Fruit fly (Drosophila melanogaster) whole organism, embryonic: ENCODE results near the gene Ns1.
A peak's percentile ranks its signal among the peaks of the same experiment; 100 is the strongest.

ENCODE experiments used
- ATbp ChIP-seq: fragments of 200-800 bp; sonication (Bioruptor generic); optimal IDR thresholded peaks from 2 replicates; lab custom pipeline; 2017; ENCODE audit warnings: missing biosample characterization, mild to moderate bottlenecking, missing genetic modification characterization, missing genetic modification reagents
- CG10321 ChIP-seq: fragments of 200-800 bp; sonication (Bioruptor generic); IDR thresholded peaks from 2 replicates; pipeline ENCODE4 v1.3.6; 2022; ENCODE audit warnings: missing biosample characterization, missing genetic modification characterization
- CG11456 ChIP-seq: fragments of 200-800 bp; sonication (Bioruptor generic); IDR thresholded peaks from 3 replicates; pipeline ENCODE4 v1.3.6; 2022; ENCODE audit warnings: missing biosample characterization, missing genetic modification characterization
- CG11723 ChIP-seq: fragments of 200-800 bp; sonication (Bioruptor generic); optimal IDR thresholded peaks from 2 replicates; lab custom pipeline; 2017; ENCODE audit warnings: missing biosample characterization, mild to moderate bottlenecking, missing genetic modification characterization
- CG12219 ChIP-seq: fragments of 200-800 bp; sonication (Bioruptor generic); optimal IDR thresholded peaks from 3 replicates; lab custom pipeline; 2018; ENCODE audit warnings: missing biosample characterization, mild to moderate bottlenecking, missing genetic modification characterization
- CG17186 ChIP-seq: fragments of 200-800 bp; sonication (Bioruptor generic); optimal IDR thresholded peaks from 3 replicates; lab custom pipeline; 2017; ENCODE audit warnings: missing biosample characterization, missing genetic modification reagents, missing genetic modification characterization
- CG17385 ChIP-seq: fragments of 200-800 bp; sonication (Bioruptor generic); optimal IDR thresholded peaks from 3 replicates; lab custom pipeline; 2018; ENCODE audit warnings: missing biosample characterization, mild to moderate bottlenecking, missing genetic modification characterization
- CG17612 ChIP-seq: fragments of 200-800 bp; sonication (Bioruptor generic); IDR thresholded peaks from 2 replicates; pipeline ENCODE4 v1.3.6; 2022; ENCODE audit warnings: missing biosample characterization, missing genetic modification characterization
- CG17802 ChIP-seq: fragments of 200-800 bp; sonication (Bioruptor generic); optimal IDR thresholded peaks from 2 replicates; lab custom pipeline; 2018; ENCODE audit warnings: missing biosample characterization, mild to moderate bottlenecking, missing genetic modification characterization, moderate library complexity
- CG2116 ChIP-seq: fragments of 200-800 bp; sonication (Bioruptor generic); optimal IDR thresholded peaks from 3 replicates; lab custom pipeline; 2018; ENCODE audit warnings: missing biosample characterization, mild to moderate bottlenecking, missing genetic modification characterization
- CG2678 ChIP-seq: fragments of 200-800 bp; sonication (Bioruptor generic); optimal IDR thresholded peaks from 3 replicates; lab custom pipeline; 2019; ENCODE audit warnings: missing biosample characterization, mild to moderate bottlenecking, missing genetic modification characterization, moderate library complexity
- CG31388 ChIP-seq: fragments of 200-800 bp; sonication (Bioruptor generic); optimal IDR thresholded peaks from 2 replicates; lab custom pipeline; 2016; ENCODE audit warnings: missing biosample characterization, missing genetic modification characterization
- CG32772 ChIP-seq: fragments of 200-800 bp; sonication (Bioruptor generic); IDR thresholded peaks from 2 replicates; pipeline ENCODE4 v1.3.6; 2022; ENCODE audit warnings: missing biosample characterization, missing genetic modification characterization
- CG4282 ChIP-seq: fragments of 200-800 bp; sonication (Bioruptor generic); optimal IDR thresholded peaks from 2 replicates; lab custom pipeline; 2016; ENCODE audit warnings: missing biosample characterization, missing genetic modification characterization
- CG6272 ChIP-seq: fragments of 200-800 bp; sonication (Bioruptor generic); IDR thresholded peaks from 2 replicates; pipeline ENCODE4 v1.3.6; 2022; ENCODE audit warnings: missing biosample characterization, missing genetic modification characterization
- CG6689 ChIP-seq: fragments of 200-800 bp; sonication (Bioruptor generic); IDR thresholded peaks from 2 replicates; pipeline ENCODE4 v1.3.6; 2022; ENCODE audit warnings: missing biosample characterization, missing genetic modification characterization
- CG7786 ChIP-seq: fragments of 200-800 bp; sonication (Bioruptor generic); optimal IDR thresholded peaks from 2 replicates; lab custom pipeline; 2016; ENCODE audit warnings: missing biosample characterization, missing genetic modification characterization
- CG8290 ChIP-seq, 3 experiments: fragments of 200-800 bp; sonication (Bioruptor generic); optimal IDR thresholded peaks; 2 replicates each; lab custom pipeline; 2016 to 2019; ENCODE audit warnings: missing biosample characterization in 3 of 3, missing genetic modification characterization in 3 of 3, mild to moderate bottlenecking in 2 of 3, moderate library complexity in 1 of 3
- CG8765 ChIP-seq: fragments of 200-800 bp; sonication (Bioruptor generic); IDR thresholded peaks from 2 replicates; pipeline ENCODE4 v1.3.6; 2022; ENCODE audit warnings: missing biosample characterization, missing genetic modification characterization
- CHES-1-like ChIP-seq: fragments of 200-800 bp; sonication (Bioruptor generic); optimal IDR thresholded peaks from 2 replicates; lab custom pipeline; 2016; ENCODE audit warnings: missing biosample characterization, missing genetic modification characterization
- Chrac-16 ChIP-seq: fragments of 200-800 bp; sonication (Bioruptor generic); optimal IDR thresholded peaks from 3 replicates; lab custom pipeline; 2016; ENCODE audit warnings: missing biosample characterization, missing genetic modification characterization
- E2f2 ChIP-seq: fragments of 200-800 bp; sonication (Bioruptor generic); IDR thresholded peaks from 2 replicates; pipeline ENCODE4 v1.3.6; 2022; ENCODE audit warnings: missing biosample characterization, missing genetic modification characterization
- HLHmδ ChIP-seq: fragments of 200-800 bp; sonication (Bioruptor generic); optimal IDR thresholded peaks from 2 replicates; lab custom pipeline; 2018; ENCODE audit warnings: missing biosample characterization, mild to moderate bottlenecking, missing genetic modification characterization, moderate library complexity
- HmgZ ChIP-seq: fragments of 200-800 bp; sonication (Bioruptor generic); optimal IDR thresholded peaks from 2 replicates; lab custom pipeline; 2018; ENCODE audit warnings: missing biosample characterization, mild to moderate bottlenecking, missing genetic modification characterization
- Lhr ChIP-seq: fragments of 200-800 bp; sonication (Bioruptor generic); optimal IDR thresholded peaks from 3 replicates; lab custom pipeline; 2017; ENCODE audit warnings: mild to moderate bottlenecking, missing biosample characterization, missing genetic modification reagents, missing genetic modification characterization
- Meics ChIP-seq: fragments of 200-800 bp; sonication (Bioruptor generic); optimal IDR thresholded peaks from 2 replicates; lab custom pipeline; 2017; ENCODE audit warnings: missing biosample characterization, mild to moderate bottlenecking, missing genetic modification characterization
- Six4 ChIP-seq: fragments of 200-800 bp; sonication (Bioruptor generic); optimal IDR thresholded peaks from 2 replicates; lab custom pipeline; 2016; ENCODE audit warnings: missing biosample characterization, missing genetic modification characterization
- Sox102F ChIP-seq: fragments of 200-800 bp; sonication (Bioruptor generic); optimal IDR thresholded peaks from 2 replicates; lab custom pipeline; 2018; ENCODE audit warnings: missing biosample characterization, mild to moderate bottlenecking, missing genetic modification characterization, moderate library complexity
- Xrp1 ChIP-seq: fragments of 200-800 bp; sonication (Bioruptor generic); IDR thresholded peaks from 2 replicates; pipeline ENCODE4 v1.3.6; 2022; ENCODE audit warnings: missing biosample characterization, missing genetic modification characterization
- aop ChIP-seq: fragments of 200-800 bp; sonication (Bioruptor generic); IDR thresholded peaks from 2 replicates; pipeline ENCODE4 v1.3.6; 2022; ENCODE audit warnings: missing biosample characterization, missing genetic modification characterization
- ase ChIP-seq: fragments of 200-800 bp; sonication (Bioruptor generic); IDR thresholded peaks from 3 replicates; pipeline ENCODE4 v1.3.6; 2022; ENCODE audit warnings: missing biosample characterization, missing genetic modification characterization
- bcd ChIP-seq: fragments of 200-800 bp; sonication (Bioruptor generic); optimal IDR thresholded peaks from 2 replicates; lab custom pipeline; 2017; ENCODE audit warnings: missing biosample characterization, mild to moderate bottlenecking, missing genetic modification characterization
- chm ChIP-seq: fragments of 200-800 bp; sonication (Bioruptor generic); IDR thresholded peaks from 2 replicates; pipeline ENCODE4 v1.3.6; 2022; ENCODE audit warnings: missing biosample characterization, missing genetic modification characterization
- corto ChIP-seq: fragments of 200-800 bp; sonication (Bioruptor generic); optimal IDR thresholded peaks from 2 replicates; lab custom pipeline; 2016; ENCODE audit warnings: missing biosample characterization, mild to moderate bottlenecking, missing genetic modification characterization, moderate library complexity
- crc ChIP-seq: fragments of 200-800 bp; sonication (Bioruptor generic); optimal IDR thresholded peaks from 2 replicates; lab custom pipeline; 2016; ENCODE audit warnings: missing biosample characterization, missing genetic modification characterization
- crp ChIP-seq, 2 experiments: fragments of 200-800 bp; sonication (Bioruptor generic); optimal IDR thresholded peaks; 2 replicates in 1 of 2; 3 replicates in 1 of 2; lab custom pipeline; 2017; ENCODE audit warnings: missing biosample characterization in 2 of 2, missing genetic modification characterization in 2 of 2, mild to moderate bottlenecking in 1 of 2, moderate library complexity in 1 of 2
- dysf ChIP-seq: fragments of 200-800 bp; sonication (Bioruptor generic); IDR thresholded peaks from 3 replicates; pipeline ENCODE4 v1.3.6; 2022; ENCODE audit warnings: missing biosample characterization, missing genetic modification characterization
- ems ChIP-seq: fragments of 200-800 bp; sonication (Bioruptor generic); optimal IDR thresholded peaks from 3 replicates; lab custom pipeline; 2016; ENCODE audit warnings: missing biosample characterization, missing genetic modification characterization
- fru ChIP-seq: fragments of >200 bp; optimal IDR thresholded peaks from 2 replicates; lab custom pipeline; 2017
- gce ChIP-seq: fragments of 200-800 bp; sonication (Bioruptor generic); IDR thresholded peaks from 3 replicates; pipeline ENCODE4 v1.3.6; 2022; ENCODE audit warnings: missing biosample characterization, missing genetic modification characterization
- gsb-n ChIP-seq: fragments of 200-800 bp; sonication (Bioruptor generic); optimal IDR thresholded peaks from 3 replicates; lab custom pipeline; 2018; ENCODE audit warnings: missing biosample characterization, mild to moderate bottlenecking, missing genetic modification characterization
- h ChIP-seq: fragments of >200 bp; optimal IDR thresholded peaks from 2 replicates; lab custom pipeline; 2017
- hkb ChIP-seq, 2 experiments: fragments of 200-800 bp in 1 of 2; fragments of >200 bp in 1 of 2; sonication (Bioruptor generic) in 1 of 2; IDR thresholded peaks in 1 of 2; optimal IDR thresholded peaks in 1 of 2; 2 replicates each; pipeline versions ENCODE4 v1.3.6 to Lab custom; 2017 to 2022; ENCODE audit warnings: missing biosample characterization in 1 of 2, missing genetic modification characterization in 1 of 2
- kay ChIP-seq: fragments of 200-800 bp; sonication (Bioruptor generic); optimal IDR thresholded peaks from 2 replicates; lab custom pipeline; 2016; ENCODE audit warnings: missing biosample characterization, missing genetic modification characterization
- klu ChIP-seq: fragments of 200-800 bp; sonication (Bioruptor generic); IDR thresholded peaks from 2 replicates; pipeline ENCODE4 v1.3.6; 2022; ENCODE audit warnings: missing biosample characterization, missing genetic modification characterization
- lab ChIP-seq: fragments of 200-800 bp; sonication (Bioruptor generic); optimal IDR thresholded peaks from 3 replicates; lab custom pipeline; 2017; ENCODE audit warnings: missing biosample characterization, missing genetic modification characterization, mild to moderate bottlenecking, moderate library complexity, missing genetic modification reagents
- nerfin-1 ChIP-seq: fragments of 200-800 bp; sonication (Bioruptor generic); optimal IDR thresholded peaks from 3 replicates; lab custom pipeline; 2019; ENCODE audit warnings: missing biosample characterization, mild to moderate bottlenecking, missing genetic modification characterization, moderate library complexity
- phol ChIP-seq: fragments of 200-800 bp; sonication (Bioruptor generic); optimal IDR thresholded peaks from 3 replicates; lab custom pipeline; 2018; ENCODE audit warnings: missing biosample characterization, mild to moderate bottlenecking, missing genetic modification characterization, moderate library complexity
- sna ChIP-seq: fragments of 200-800 bp; sonication (Bioruptor generic); IDR thresholded peaks from 2 replicates; pipeline ENCODE4 v1.3.6; 2022; ENCODE audit warnings: missing biosample characterization, missing genetic modification characterization; ENCODE audit not compliant: partially characterized antibody
- stc ChIP-seq: fragments of 200-800 bp; sonication (Bioruptor generic); IDR thresholded peaks from 2 replicates; pipeline ENCODE4 v1.3.6; 2022; ENCODE audit warnings: missing biosample characterization, missing genetic modification characterization
- trem ChIP-seq: fragments of 200-800 bp; optimal IDR thresholded peaks from 3 replicates; lab custom pipeline; 2019; ENCODE audit warnings: missing biosample characterization, mild to moderate bottlenecking, missing genetic modification characterization, moderate library complexity
- usp ChIP-seq: fragments of >200 bp; optimal IDR thresholded peaks from 2 replicates; lab custom pipeline; 2017; ENCODE audit warnings: missing biosample characterization, missing genetic modification characterization

Gene Ns1

DNA sequence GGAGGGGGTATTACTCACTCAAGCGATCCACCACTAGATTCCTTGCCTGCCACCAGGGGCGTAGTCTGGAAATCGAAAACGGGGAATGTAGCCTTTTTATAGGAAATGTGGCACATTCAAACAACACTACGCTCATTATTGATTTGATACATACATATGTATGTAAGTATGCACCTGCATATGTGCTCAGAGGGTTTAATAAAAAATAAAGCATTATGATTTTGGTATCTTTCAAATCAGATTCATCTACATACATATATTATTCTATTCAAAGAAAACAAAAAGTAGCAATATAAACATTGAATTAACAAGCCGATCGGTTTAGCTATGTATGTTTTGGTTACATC, 15.6 kb downstream of the Ns1 start (continued):
- TF ChIP-seq Lhr (GFP tag; lab: Kevin White, UChicago): no peak
- peak; percentile 34; the same call in 1 of the 3 replicates for TF ChIP-seq ase
- peak; percentile 3 for TF ChIP-seq CG2678 (tag; lab: Kevin White, UChicago)
- no peak for TF ChIP-seq lab (GFP tag; lab: Kevin White, UChicago)
- TF ChIP-seq fru (lab: Kevin White, UChicago): no peak
- no peak for TF ChIP-seq h (lab: Kevin White, UChicago)
- TF ChIP-seq CG31388 (GFP tag; lab: Kevin White, UChicago): no peak
- TF ChIP-seq CG2116 (GFP tag; lab: Kevin White, UChicago): no peak
- TF ChIP-seq CG17385 (GFP tag; lab: Kevin White, UChicago): no peak
- TF ChIP-seq sna (GFP tag; lab: Robert Waterston, UW): no peak
- no peak for TF ChIP-seq bcd (GFP tag; lab: Kevin White, UChicago)
- peak; percentile 33 for TF ChIP-seq Sox102F
- TF ChIP-seq CG4282 (GFP tag; lab: Kevin White, UChicago): no peak
- TF ChIP-seq ems (GFP tag; lab: Kevin White, UChicago): no peak
- TF ChIP-seq HmgZ (tag; lab: Kevin White, UChicago): no peak
- no peak for TF ChIP-seq chm (GFP tag; lab: Robert Waterston, UW)
- TF ChIP-seq usp: no peak
- TF ChIP-seq CG11456: no peak
- TF ChIP-seq klu (GFP tag; lab: Robert Waterston, UW): no peak
- no peak for TF ChIP-seq CG17802 (tag; lab: Kevin White, UChicago)
- no peak for TF ChIP-seq E2f2 (GFP tag; lab: Robert Waterston, UW)
- TF ChIP-seq HLHmδ (GFP tag; lab: Kevin White, UChicago): no peak
- TF ChIP-seq CHES-1-like (GFP tag; lab: Kevin White, UChicago): no peak
- TF ChIP-seq Xrp1 (GFP tag; lab: Robert Waterston, UW): peak; percentile 38; the same call in 1 of the 2 replicates
- no peak for TF ChIP-seq dysf (GFP tag; lab: Robert Waterston, UW)
- 0 out of 2 replicates have a peak, but pooled peaks have one; percentile 7 for TF ChIP-seq CG32772 (GFP tag; lab: Robert Waterston, UW)
- no peak for TF ChIP-seq aop (GFP tag; lab: Robert Waterston, UW)
- no peak for TF ChIP-seq CG8765
- no peak for TF ChIP-seq CG10321
- no peak for TF ChIP-seq nerfin-1 (tag; lab: Kevin White, UChicago)
- no peak for TF ChIP-seq crc (GFP tag; lab: Kevin White, UChicago)
- no peak for TF ChIP-seq CG17612
- no peak for TF ChIP-seq Chrac-16 (GFP tag; lab: Kevin White, UChicago)
- TF ChIP-seq CG8290 (GFP tag; optimal IDR thresholded peaks at IDR 0.05; lab: Kevin White, UChicago): no peak
- no peak for TF ChIP-seq CG8290 (tag; optimal IDR thresholded peaks at IDR 0.05; lab: Kevin White, UChicago)
- TF ChIP-seq kay (GFP tag; lab: Kevin White, UChicago): no peak
- TF ChIP-seq gce (GFP tag; lab: Robert Waterston, UW): no peak
- TF ChIP-seq CG6272 (GFP tag; lab: Robert Waterston, UW): no peak
- peak; percentile 16 for TF ChIP-seq gsb-n (tag; lab: Kevin White, UChicago)
- TF ChIP-seq crp (GFP tag; optimal IDR thresholded peaks at IDR 0.05; lab: Kevin White, UChicago): no peak
- TF ChIP-seq ATbp (GFP tag; lab: Kevin White, UChicago): no peak
- 0 out of 2 replicates have a peak, but pooled peaks have one; percentile 24 for TF ChIP-seq stc (GFP tag; lab: Robert Waterston, UW)
- no peak for TF ChIP-seq corto
- TF ChIP-seq phol (tag; lab: Kevin White, UChicago): peak; percentile 42
- no peak for TF ChIP-seq CG12219 (GFP tag; lab: Kevin White, UChicago)
- peak; percentile 27 for TF ChIP-seq trem (tag; lab: Kevin White, UChicago)
- peak; percentile 4 for TF ChIP-seq Six4 (GFP tag; lab: Kevin White, UChicago)
- no peak for TF ChIP-seq CG6689 (GFP tag; lab: Robert Waterston, UW)
- no peak for TF ChIP-seq hkb (optimal IDR thresholded peaks at IDR 0.05; lab: Kevin White, UChicago)
- TF ChIP-seq hkb (GFP tag; IDR thresholded peaks at IDR 0.05; lab: Robert Waterston, UW): no peak
- TF ChIP-seq CG17186 (GFP tag; lab: Kevin White, UChicago): peak; percentile 3
- no peak for TF ChIP-seq Meics (GFP tag; lab: Kevin White, UChicago)
- TF ChIP-seq CG11723 (GFP tag; lab: Kevin White, UChicago): no peak
- TF ChIP-seq CG7786: no peak
